Fruit fly (Drosophila melanogaster): Measurements from ENCODE around the gene dj.

The dj gene

dm6 chr3R:7091904-7092303 is 32.8 kb downstream of the dj start (continued):
- TF ChIP-seq CG10654 (GFP tag; optimal IDR thresholded peaks at IDR 0.05): no peak
- TF ChIP-seq Stat92E (GFP tag; optimal IDR thresholded peaks at IDR 0.05): no peak
- TF ChIP-seq lab (GFP tag; optimal IDR thresholded peaks at IDR 0.05): no peak
- TF ChIP-seq Max (GFP tag; optimal IDR thresholded peaks at IDR 0.05): no peak
- peak; percentile 75 for TF ChIP-seq CTCF (GFP tag; optimal IDR thresholded peaks at IDR 0.05)
- no peak for TF ChIP-seq D (optimal IDR thresholded peaks at IDR 0.05)
- no peak for TF ChIP-seq D (GFP tag; optimal IDR thresholded peaks at IDR 0.05)
- TF ChIP-seq sna (GFP tag; IDR thresholded peaks at IDR 0.05; ENCODE audit: partially characterized antibody): peak; percentile 44
- TF ChIP-seq zen2 (GFP tag; IDR thresholded peaks at IDR 0.05; ENCODE audit: partially characterized antibody): peak; percentile 58; the same call in 2 of the 3 replicates

DNA sequence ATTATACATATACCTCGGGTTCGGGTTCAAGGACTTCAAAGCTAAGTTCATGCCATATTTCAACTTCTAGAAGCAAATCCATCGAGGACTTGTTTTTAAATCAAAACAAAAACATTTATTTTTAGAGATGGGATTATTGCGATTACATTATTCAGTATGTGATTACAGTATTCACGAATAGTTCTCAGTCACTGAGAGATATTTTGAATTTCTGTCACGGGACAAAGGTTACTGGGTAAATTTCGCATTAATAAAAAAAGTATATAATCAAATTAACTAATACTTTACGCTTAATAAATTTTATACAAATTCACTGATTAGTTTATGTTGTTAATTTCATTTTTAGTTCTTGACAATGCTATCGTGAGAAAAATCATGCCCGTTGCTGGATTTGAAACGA is 34.5 kb downstream of the dj start:
- no peak for TF ChIP-seq dimm (GFP tag; IDR thresholded peaks at IDR 0.05)
- no peak for TF ChIP-seq salm (tag; optimal IDR thresholded peaks at IDR 0.05)
- TF ChIP-seq CG11085 (GFP tag; IDR thresholded peaks at IDR 0.05): no peak
- no peak for TF ChIP-seq her (GFP tag; optimal IDR thresholded peaks at IDR 0.05)
- no peak for TF ChIP-seq CG4854 (GFP tag; optimal IDR thresholded peaks at IDR 0.05)
- TF ChIP-seq cad (GFP tag; optimal IDR thresholded peaks at IDR 0.05): no peak
- TF ChIP-seq zen2 (GFP tag; IDR thresholded peaks at IDR 0.05; ENCODE audit: partially characterized antibody): no peak
- no peak for TF ChIP-seq CG3065 (GFP tag; optimal IDR thresholded peaks at IDR 0.05)
- no peak for TF ChIP-seq Atf3 (GFP tag; optimal IDR thresholded peaks at IDR 0.05)
- TF ChIP-seq CG32772 (GFP tag; IDR thresholded peaks at IDR 0.05): no peak
- peak; percentile 36; the same call in 1 of the 2 replicates for TF ChIP-seq CG13287 (GFP tag; IDR thresholded peaks at IDR 0.05; ENCODE audit: partially characterized antibody)
- TF ChIP-seq CG30403 (GFP tag; optimal IDR thresholded peaks at IDR 0.05): peak; percentile 25
- TF ChIP-seq Camta (GFP tag; optimal IDR thresholded peaks at IDR 0.05): no peak
- 0 out of 2 replicates have a peak, but pooled peaks have one; percentile 7 for TF ChIP-seq vvl (GFP tag; IDR thresholded peaks at IDR 0.05)
- TF ChIP-seq CG32532 (GFP tag; IDR thresholded peaks at IDR 0.05): peak; percentile 60
- TF ChIP-seq Asciz (GFP tag; optimal IDR thresholded peaks at IDR 0.05): no peak
- no peak for TF ChIP-seq ranshi (GFP tag; IDR thresholded peaks at IDR 0.05)
- peak; percentile 47 for TF ChIP-seq CG12391 (tag; optimal IDR thresholded peaks at IDR 0.05)
- TF ChIP-seq sug (tag; optimal IDR thresholded peaks at IDR 0.05): no peak
- no peak for TF ChIP-seq HLH4C (GFP tag; IDR thresholded peaks at IDR 0.05; ENCODE audit: partially characterized antibody)
- TF ChIP-seq CG9932 (GFP tag; IDR thresholded peaks at IDR 0.05): peak; percentile 60; the same call in 1 of the 2 replicates
- TF ChIP-seq tap (tag; optimal IDR thresholded peaks at IDR 0.05): no peak
- TF ChIP-seq Fer1 (GFP tag; optimal IDR thresholded peaks at IDR 0.05): peak; percentile 8
- no peak for TF ChIP-seq CG8765 (GFP tag; IDR thresholded peaks at IDR 0.05)
- no peak for TF ChIP-seq pum (GFP tag; optimal IDR thresholded peaks at IDR 0.05)
- TF ChIP-seq Ets97D (GFP tag; optimal IDR thresholded peaks at IDR 0.05): peak; percentile 7
- no peak for TF ChIP-seq CG1647 (GFP tag; optimal IDR thresholded peaks at IDR 0.05)
- TF ChIP-seq pan (optimal IDR thresholded peaks at IDR 0.05): no peak
- TF ChIP-seq pan (GFP tag; optimal IDR thresholded peaks at IDR 0.05 in 1 of 2, IDR thresholded peaks at IDR 0.05 in 1 of 2): no peak
- TF ChIP-seq CoRest (tag; optimal IDR thresholded peaks at IDR 0.05): peak; percentile 35
- no peak for TF ChIP-seq CG4404 (GFP tag; IDR thresholded peaks at IDR 0.05)
- peak; percentile 30 for TF ChIP-seq CG2116 (GFP tag; optimal IDR thresholded peaks at IDR 0.05)
- TF ChIP-seq zfh2 (GFP tag; optimal IDR thresholded peaks at IDR 0.05): no peak
- peak; percentile 71 for TF ChIP-seq CG31441 (GFP tag; IDR thresholded peaks at IDR 0.05)
- no peak for TF ChIP-seq luna (GFP tag; optimal IDR thresholded peaks at IDR 0.05)
- TF ChIP-seq CG12942 (GFP tag; optimal IDR thresholded peaks at IDR 0.05): no peak
- no peak for TF ChIP-seq run (tag; optimal IDR thresholded peaks at IDR 0.05)
- no peak for TF ChIP-seq ind (GFP tag; optimal IDR thresholded peaks at IDR 0.05)
- no peak for TF ChIP-seq H2.0 (GFP tag; IDR thresholded peaks at IDR 0.05)
- TF ChIP-seq CG17328 (GFP tag; IDR thresholded peaks at IDR 0.05): no peak
- TF ChIP-seq dysf (GFP tag; IDR thresholded peaks at IDR 0.05): no peak
- TF ChIP-seq CG10431 (GFP tag; optimal IDR thresholded peaks at IDR 0.05): no peak
- peak; percentile 60 for TF ChIP-seq Sry-δ (GFP tag; optimal IDR thresholded peaks at IDR 0.05)
- TF ChIP-seq phol (tag; optimal IDR thresholded peaks at IDR 0.05): peak; percentile 22
